Worm (Caenorhabditis elegans): ENCODE data around the gene T22F3.8.
"Not testable (repeated sequence)": the region's sequence is repeated elsewhere in the genome, so short reads cannot be mapped to it uniquely, and the experiment has no call there.

DNA sequence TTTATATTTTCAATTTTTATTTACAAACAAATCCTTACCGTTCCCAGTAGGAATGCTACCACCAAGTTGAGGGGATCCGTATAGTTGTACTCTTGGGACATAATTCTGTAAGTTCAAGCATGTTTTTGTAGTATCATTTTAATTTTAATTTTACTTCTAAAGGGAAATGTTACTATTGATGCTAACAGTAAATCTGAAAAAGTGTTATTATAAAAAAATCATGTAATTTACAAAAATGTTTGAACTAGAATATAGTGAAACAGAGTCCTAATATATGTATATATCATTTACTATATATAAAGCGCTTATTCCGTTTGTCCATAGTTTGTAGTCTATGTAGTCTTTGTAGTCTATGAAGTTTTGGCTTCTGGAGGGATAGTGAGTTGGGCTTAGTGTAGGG, 15.4 kb upstream of the T22F3.8 start, which contains the start of gene srx-93:
- TF ChIP-seq cog-1 (tag; optimal IDR thresholded peaks at IDR 0.05); klf-2 (GFP tag; conservative IDR thresholded peaks at IDR 0.05); tab-1 (GFP tag; IDR thresholded peaks at IDR 0.05); flt-1 (GFP tag; IDR thresholded peaks at IDR 0.05); T22C8.4 (GFP tag; IDR thresholded peaks at IDR 0.05); ztf-23 (GFP tag; IDR thresholded peaks at IDR 0.05); ref-1 (GFP tag; conservative IDR thresholded peaks at IDR 0.05); ztf-29 (GFP tag; IDR thresholded peaks at IDR 0.05): not testable (repeated sequence)
